Worm (Caenorhabditis elegans): Measurements from ENCODE around the gene D2023.6.

DNA sequence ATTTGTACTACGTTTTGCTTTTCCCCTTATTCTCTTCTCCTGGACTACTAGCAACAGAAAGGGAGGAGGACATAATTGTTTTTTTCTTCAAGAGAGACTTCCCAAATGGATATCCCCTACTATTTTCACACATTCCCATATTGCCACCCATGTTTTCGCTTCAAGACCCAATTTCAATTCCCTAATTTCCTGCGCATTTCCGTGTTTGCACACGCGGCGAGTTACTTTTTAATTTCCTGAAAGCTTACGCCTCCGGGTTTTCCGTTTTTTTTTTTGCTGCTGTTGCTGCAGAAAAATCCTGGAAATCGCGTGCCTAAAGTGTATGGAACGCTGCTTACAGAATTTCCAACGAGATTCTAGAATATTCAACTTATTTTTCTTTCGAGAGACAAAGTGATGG lies 25.2 kb downstream of the D2023.6 start:
- TF ChIP-seq unc-39 (tag; optimal IDR thresholded peaks at IDR 0.05) (no peak), nhr-237 (tag; optimal IDR thresholded peaks at IDR 0.05) (no peak), ztf-11 (tag; optimal IDR thresholded peaks at IDR 0.05) (no peak), snpc-4 (tag; optimal IDR thresholded peaks at IDR 0.05) (no peak), blmp-1 (tag; optimal IDR thresholded peaks at IDR 0.05) (no peak), lin-13 (tag; optimal IDR thresholded peaks at IDR 0.05) (no peak), ham-2 (GFP tag; optimal IDR thresholded peaks at IDR 0.05) (no peak), mep-1 (tag; optimal IDR thresholded peaks at IDR 0.05) (no peak), nhr-28 (tag; optimal IDR thresholded peaks at IDR 0.05) (no peak)

Measured in whole organism, mixed stage, embryonic.